Fruit fly (Drosophila melanogaster): ENCODE data around the gene CG9521.

CG9521 gene

dm6 chrX:14848755-14849354 is 4.2 kb downstream of the CG9521 start, which contains the start of gene CG9522 (continued):
- TF ChIP-seq dati (GFP tag; IDR thresholded peaks at IDR 0.05) (peak; percentile 55; the same call in 1 of the 2 replicates), Blimp-1 (GFP tag; optimal IDR thresholded peaks at IDR 0.05) (peak; percentile 86), CG4820 (GFP tag; optimal IDR thresholded peaks at IDR 0.05) (peak; percentile 75), da (GFP tag; optimal IDR thresholded peaks at IDR 0.05) (no peak), H2.0 (GFP tag; IDR thresholded peaks at IDR 0.05) (peak; percentile 63), CG10462 (GFP tag; optimal IDR thresholded peaks at IDR 0.05) (peak; percentile 33), ham (GFP tag; IDR thresholded peaks at IDR 0.05) (no peak), Dip3 (GFP tag; optimal IDR thresholded peaks at IDR 0.05) (peak; percentile 51), CG18476 (GFP tag; optimal IDR thresholded peaks at IDR 0.05) (peak; percentile 35), MBD-R2 (GFP tag; IDR thresholded peaks at IDR 0.05) (peak; percentile 59; the same call in 1 of the 2 replicates), nmo (GFP tag; optimal IDR thresholded peaks at IDR 0.05) (peak; percentile 79), CG12769 (tag; optimal IDR thresholded peaks at IDR 0.05) (peak; percentile 25), Fer1 (GFP tag; optimal IDR thresholded peaks at IDR 0.05) (peak; percentile 69), dimm (GFP tag; IDR thresholded peaks at IDR 0.05) (0 out of 2 replicates have a peak, but pooled peaks have one; percentile 40), CG17328 (GFP tag; IDR thresholded peaks at IDR 0.05) (peak; percentile 86), CG13424 (tag; optimal IDR thresholded peaks at IDR 0.05) (peak; percentile 77), exex (tag; optimal IDR thresholded peaks at IDR 0.05) (no peak), dmrt99B (tag; optimal IDR thresholded peaks at IDR 0.05) (peak; percentile 69), CG10267 (tag; optimal IDR thresholded peaks at IDR 0.05) (peak; percentile 72), CG18764 (GFP tag; optimal IDR thresholded peaks at IDR 0.05) (peak; percentile 29), jumu (GFP tag; optimal IDR thresholded peaks at IDR 0.05) (peak; percentile 41), en (GFP tag; optimal IDR thresholded peaks at IDR 0.05) (no peak), CG11093 (GFP tag; IDR thresholded peaks at IDR 0.05) (peak; percentile 72), bsh (GFP tag; optimal IDR thresholded peaks at IDR 0.05) (peak; percentile 90 to 91), odd (GFP tag; optimal IDR thresholded peaks at IDR 0.05) (peak; percentile 46), ab (GFP tag; optimal IDR thresholded peaks at IDR 0.05) (no peak), fd102C (GFP tag; optimal IDR thresholded peaks at IDR 0.05) (no peak), nerfin-1 (tag; optimal IDR thresholded peaks at IDR 0.05) (peak; percentile 61), CG12155 (GFP tag; optimal IDR thresholded peaks at IDR 0.05) (peak; percentile 59), Dfd (GFP tag; optimal IDR thresholded peaks at IDR 0.05) (no peak), CG7372 (GFP tag; IDR thresholded peaks at IDR 0.05) (peak; percentile 65), ttk (GFP tag; IDR thresholded peaks at IDR 0.05) (peak; percentile 61; the same call in 1 of the 2 replicates), CG13624 (GFP tag; optimal IDR thresholded peaks at IDR 0.05) (peak; percentile 7), unpg (GFP tag; optimal IDR thresholded peaks at IDR 0.05) (peak; percentile 85), gsb-n (tag; optimal IDR thresholded peaks at IDR 0.05) (peak; percentile 83), CG10431 (GFP tag; optimal IDR thresholded peaks at IDR 0.05) (peak; percentile 68), CG2712 (tag; optimal IDR thresholded peaks at IDR 0.05) (peak; percentile 75), Ets97D (GFP tag; optimal IDR thresholded peaks at IDR 0.05) (peak; percentile 6), NfI (GFP tag; optimal IDR thresholded peaks at IDR 0.05) (peak; percentile 46), sob (GFP tag; IDR thresholded peaks at IDR 0.05) (peak; percentile 76), ash1 (GFP tag; optimal IDR thresholded peaks at IDR 0.05) (no peak), Aef1 (GFP tag; IDR thresholded peaks at IDR 0.05) (peak; percentile 66), fd64A (GFP tag; optimal IDR thresholded peaks at IDR 0.05) (peak; percentile 43), ara (GFP tag; IDR thresholded peaks at IDR 0.05) (peak; percentile 75), CG17612 (GFP tag; IDR thresholded peaks at IDR 0.05) (peak; percentile 50; the same call in 1 of the 2 replicates), grn (GFP tag; optimal IDR thresholded peaks at IDR 0.05) (no peak), CG3407 (GFP tag; optimal IDR thresholded peaks at IDR 0.05) (peak; percentile 68), tio (GFP tag; optimal IDR thresholded peaks at IDR 0.05) (peak; percentile 54), ro (GFP tag; IDR thresholded peaks at IDR 0.05) (0 out of 2 replicates have a peak, but pooled peaks have one; percentile 33), BEAF-32 (GFP tag; optimal IDR thresholded peaks at IDR 0.05) (no peak)

Measured in whole organism, embryonic.